Fruit fly (Drosophila melanogaster) S2 (cell line): ENCODE measurements around the gene PTPMT1.

Experiments used
- CG8478 ChIP-seq: fragments of >200 bp; optimal IDR thresholded peaks from 2 replicates; lab custom pipeline; 2018
- CTCF ChIP-seq, 2 experiments: fragments of >200 bp; optimal IDR thresholded peaks; 2 replicates each; lab custom pipeline; 2018

DNA sequence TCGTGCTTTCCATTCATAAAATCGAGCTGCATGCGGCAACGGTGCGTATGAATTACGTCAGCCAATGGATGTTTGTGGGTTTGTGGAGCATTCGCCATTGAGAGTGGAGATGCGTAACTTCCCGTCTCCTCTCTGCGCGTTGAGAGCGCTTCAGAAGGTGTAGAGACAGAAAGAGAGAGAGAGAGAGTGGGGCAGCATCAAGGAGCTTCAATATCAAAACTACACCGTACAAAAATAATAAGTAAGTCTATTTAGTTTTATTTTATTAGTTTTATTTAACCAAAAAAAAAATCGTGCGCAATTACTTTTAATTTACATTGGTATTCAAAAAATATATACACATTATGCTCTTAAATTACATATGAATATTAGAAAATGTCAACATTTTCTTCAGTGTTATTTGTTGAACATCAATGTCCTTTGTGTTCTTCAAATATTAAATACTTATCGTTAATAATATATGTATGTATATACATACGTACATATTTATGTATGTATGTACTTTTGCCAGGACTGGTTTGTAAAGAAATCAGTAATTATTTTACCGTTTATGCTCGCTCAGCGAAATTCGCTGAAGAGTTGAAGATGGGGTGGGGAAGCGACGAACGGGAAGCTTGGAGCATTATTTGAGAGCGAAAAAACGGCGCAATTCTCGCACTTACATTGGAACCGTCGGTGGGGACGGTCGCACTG is 35.3 kb upstream of the PTPMT1 start, which contains the start of gene CG10365:
- TF ChIP-seq CG8478 (lab: Kevin White, UChicago) (no peak), CTCF (optimal IDR thresholded peaks at IDR 0.05; lab: Kevin White, UChicago) (no peak)
